Fruit fly (Drosophila melanogaster): ENCODE results near the gene AIF.
A peak's percentile ranks its signal among the peaks of the same experiment; 100 is the strongest.

AIF gene

DNA sequence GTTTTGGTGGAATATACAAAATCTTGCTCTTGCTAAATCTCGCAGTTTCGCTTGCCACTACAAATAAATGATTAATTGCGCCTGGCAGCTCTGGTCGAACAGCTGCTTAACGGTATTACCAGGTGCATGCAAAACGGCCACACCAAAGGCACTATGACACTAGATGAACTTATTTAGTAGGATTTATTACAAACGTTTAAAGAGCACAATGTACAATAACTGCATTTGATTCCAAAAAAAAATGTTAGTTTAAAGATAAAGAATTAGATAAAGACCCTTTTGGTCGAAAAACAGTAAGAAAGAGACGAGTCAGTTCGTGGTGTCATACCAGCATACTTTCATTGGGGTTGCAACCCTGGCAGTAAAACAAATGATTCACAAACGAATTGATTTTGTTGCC, 4.3 kb upstream of the AIF start, which contains the start of the genes CG11723 and Tbcd (continued):
- TF ChIP-seq TFAM (GFP tag; optimal IDR thresholded peaks at IDR 0.05) (peak; percentile 24), CG11695 (GFP tag; IDR thresholded peaks at IDR 0.05) (peak; percentile 93), CG13775 (GFP tag; optimal IDR thresholded peaks at IDR 0.05) (peak; percentile 88), CG15011 (GFP tag; optimal IDR thresholded peaks at IDR 0.05) (peak; percentile 66), gro (GFP tag; optimal IDR thresholded peaks at IDR 0.05) (peak; percentile 79), Mes4 (GFP tag; optimal IDR thresholded peaks at IDR 0.05) (peak; percentile 79), MESR4 (GFP tag; optimal IDR thresholded peaks at IDR 0.05) (peak; percentile 56), row (GFP tag; IDR thresholded peaks at IDR 0.05) (peak; percentile 98), bbx (GFP tag; IDR thresholded peaks at IDR 0.05; ENCODE audit: partially characterized antibody) (0 out of 2 replicates have a peak, but pooled peaks have one; percentile 27), HLHmδ (GFP tag; optimal IDR thresholded peaks at IDR 0.05) (no peak), nerfin-2 (GFP tag; IDR thresholded peaks at IDR 0.05; ENCODE audit: partially characterized antibody) (0 out of 2 replicates have a peak, but pooled peaks have one; percentile 13), CG2678 (tag; optimal IDR thresholded peaks at IDR 0.05) (no peak), Dek (tag; optimal IDR thresholded peaks at IDR 0.05) (peak; percentile 82), ERR (GFP tag; optimal IDR thresholded peaks at IDR 0.05) (peak; percentile 71), CG32772 (GFP tag; IDR thresholded peaks at IDR 0.05) (peak; percentile 91), ac (GFP tag; optimal IDR thresholded peaks at IDR 0.05) (peak; percentile 50), BEAF-32 (GFP tag; optimal IDR thresholded peaks at IDR 0.05) (peak; percentile 33), Ets97D (GFP tag; optimal IDR thresholded peaks at IDR 0.05) (peak; percentile 75), Oaz (GFP tag; IDR thresholded peaks at IDR 0.05) (peak; percentile 86), sr (GFP tag; IDR thresholded peaks at IDR 0.05) (peak; percentile 66; the same call in 2 of the 3 replicates), dmrt11E (tag; optimal IDR thresholded peaks at IDR 0.05) (peak; percentile 80), CG11093 (GFP tag; IDR thresholded peaks at IDR 0.05) (peak; percentile 86), Optix (GFP tag; IDR thresholded peaks at IDR 0.05) (peak; percentile 91), nerfin-1 (tag; optimal IDR thresholded peaks at IDR 0.05) (peak; percentile 77), tio (GFP tag; optimal IDR thresholded peaks at IDR 0.05) (no peak), Side (GFP tag; optimal IDR thresholded peaks at IDR 0.05) (peak; percentile 86), CG15696 (tag; optimal IDR thresholded peaks at IDR 0.05) (peak; percentile 82), phol (tag; optimal IDR thresholded peaks at IDR 0.05) (peak; percentile 90), disco-r (GFP tag; optimal IDR thresholded peaks at IDR 0.05) (peak; percentile 79), Mrtf (GFP tag; IDR thresholded peaks at IDR 0.05) (peak; percentile 91), maf-S (GFP tag; optimal IDR thresholded peaks at IDR 0.05) (peak; percentile 73), NC2β (GFP tag; optimal IDR thresholded peaks at IDR 0.05) (peak; percentile 79), CG32767 (GFP tag; IDR thresholded peaks at IDR 0.05) (peak; percentile 89), dysf (GFP tag; IDR thresholded peaks at IDR 0.05) (peak; percentile 94), CG17359 (tag; optimal IDR thresholded peaks at IDR 0.05) (no peak), CG6765 (GFP tag; optimal IDR thresholded peaks at IDR 0.05) (peak; percentile 56), CG17328 (GFP tag; IDR thresholded peaks at IDR 0.05) (peak; percentile 94), run (tag; optimal IDR thresholded peaks at IDR 0.05) (no peak), CG10274 (GFP tag; optimal IDR thresholded peaks at IDR 0.05) (peak; percentile 30), bigmax (GFP tag; optimal IDR thresholded peaks at IDR 0.05) (no peak), CG2120 (GFP tag; optimal IDR thresholded peaks at IDR 0.05) (peak; percentile 92), Bteb2 (GFP tag; optimal IDR thresholded peaks at IDR 0.05) (peak; percentile 80), tll (GFP tag; optimal IDR thresholded peaks at IDR 0.05) (peak in 1 of 2 experiments; percentile 20), CG4730 (GFP tag; IDR thresholded peaks at IDR 0.05) (peak; percentile 87), CG33557 (GFP tag; optimal IDR thresholded peaks at IDR 0.05) (peak; percentile 71), rib (GFP tag; IDR thresholded peaks at IDR 0.05) (peak; percentile 85), D19A (tag; optimal IDR thresholded peaks at IDR 0.05) (no peak), CG1647 (GFP tag; optimal IDR thresholded peaks at IDR 0.05) (peak; percentile 72), CG7357 (GFP tag; IDR thresholded peaks at IDR 0.05) (peak; percentile 84), al (GFP tag; IDR thresholded peaks at IDR 0.05) (peak; percentile 84)
